Worm (Caenorhabditis elegans) whole organism, L3 larva: ENCODE data around the gene F56F11.4.

Experiments
- R02D3.7 ChIP-seq: fragments of 150-350 bp; optimal IDR thresholded peaks from 2 replicates; lab custom pipeline; 2014; ENCODE audit warnings: missing biosample characterization, missing genetic modification characterization
- ZK546.5 ChIP-seq: sonication (generic microtip); optimal IDR thresholded peaks from 2 replicates; lab custom pipeline; 2017; ENCODE audit warnings: missing biosample characterization, missing genetic modification characterization
- aly-2 ChIP-seq: fragments of 150-350 bp; optimal IDR thresholded peaks from 2 replicates; lab custom pipeline; 2014; ENCODE audit warnings: missing biosample characterization, missing genetic modification characterization
- ama-1 ChIP-seq: fragments of 150-350 bp; optimal IDR thresholded peaks from 2 replicates; lab custom pipeline; 2018
- ceh-16 ChIP-seq: sonication (generic microtip); optimal IDR thresholded peaks from 2 replicates; lab custom pipeline; 2017; ENCODE audit warnings: missing biosample characterization, missing genetic modification characterization
- daf-12 ChIP-seq: fragments of 150-350 bp; optimal IDR thresholded peaks from 2 replicates; lab custom pipeline; 2014; ENCODE audit warnings: missing biosample characterization, missing genetic modification reagents, missing genetic modification characterization
- egl-27 ChIP-seq: sonication (generic microtip); optimal IDR thresholded peaks from 4 replicates; lab custom pipeline; 2017; ENCODE audit warnings: missing biosample characterization, missing genetic modification reagents, missing genetic modification characterization
- egl-5 ChIP-seq: fragments of 150-350 bp; optimal IDR thresholded peaks from 2 replicates; lab custom pipeline; 2017; ENCODE audit warnings: missing biosample characterization, missing genetic modification reagents, missing genetic modification characterization, inconsistent platforms
- elt-1 ChIP-seq: fragments of 150-350 bp; optimal IDR thresholded peaks from 2 replicates; lab custom pipeline; 2014; ENCODE audit warnings: missing biosample characterization, missing genetic modification characterization
- elt-2 ChIP-seq: sonication (generic microtip); optimal IDR thresholded peaks from 2 replicates; lab custom pipeline; 2016; ENCODE audit warnings: missing genetic modification reagents, mild to moderate bottlenecking, missing genetic modification characterization, missing compliant biosample characterization
- fkh-10 ChIP-seq: sonication (generic microtip); optimal IDR thresholded peaks from 2 replicates; lab custom pipeline; 2017; ENCODE audit warnings: missing biosample characterization, missing genetic modification reagents, missing genetic modification characterization
- fkh-2 ChIP-seq: fragments of 150-350 bp; optimal IDR thresholded peaks from 2 replicates; lab custom pipeline; 2014; ENCODE audit warnings: missing biosample characterization, missing genetic modification reagents, missing genetic modification characterization
- fos-1 ChIP-seq: fragments of 150-350 bp; optimal IDR thresholded peaks from 2 replicates; lab custom pipeline; 2014; ENCODE audit warnings: missing biosample characterization, missing genetic modification characterization
- hmg-11 ChIP-seq: sonication (generic microtip); optimal IDR thresholded peaks from 2 replicates; lab custom pipeline; 2016; ENCODE audit warnings: missing genetic modification characterization, missing compliant biosample characterization
- lin-39 ChIP-seq: fragments of 150-350 bp; optimal IDR thresholded peaks from 2 replicates; lab custom pipeline; 2018; ENCODE audit warnings: missing biosample characterization, missing genetic modification reagents, missing genetic modification characterization
- lsy-12 ChIP-seq: sonication (generic microtip); optimal IDR thresholded peaks from 2 replicates; lab custom pipeline; 2016; ENCODE audit warnings: mild to moderate bottlenecking, missing genetic modification characterization, missing compliant biosample characterization
- mdl-1 ChIP-seq: fragments of 150-350 bp; optimal IDR thresholded peaks from 2 replicates; lab custom pipeline; 2014; ENCODE audit warnings: missing biosample characterization, missing genetic modification characterization
- mml-1 ChIP-seq: fragments of 150-350 bp; sonication (generic microtip); optimal IDR thresholded peaks from 3 replicates; lab custom pipeline; 2014; ENCODE audit warnings: missing biosample characterization, missing genetic modification characterization
- nfya-1 ChIP-seq: sonication (generic microtip); optimal IDR thresholded peaks from 2 replicates; lab custom pipeline; 2017; ENCODE audit warnings: missing genetic modification characterization, mild to moderate bottlenecking, missing compliant biosample characterization, antibody characterized with exemption, moderate library complexity; ENCODE audit not compliant: insufficient read depth
- nhr-11 ChIP-seq: fragments of 150-350 bp; optimal IDR thresholded peaks from 2 replicates; lab custom pipeline; 2014; ENCODE audit warnings: missing biosample characterization, missing genetic modification characterization
- nhr-12 ChIP-seq: fragments of 150-350 bp; optimal IDR thresholded peaks from 2 replicates; lab custom pipeline; 2014; ENCODE audit warnings: missing biosample characterization, missing genetic modification characterization
- nhr-23 ChIP-seq: fragments of 150-350 bp; optimal IDR thresholded peaks from 2 replicates; lab custom pipeline; 2014; ENCODE audit warnings: missing biosample characterization, missing genetic modification reagents, missing genetic modification characterization
- nhr-237 ChIP-seq: fragments of 150-350 bp; optimal IDR thresholded peaks from 2 replicates; lab custom pipeline; 2014; ENCODE audit warnings: missing biosample characterization, missing genetic modification characterization
- nhr-25 ChIP-seq: sonication (generic microtip); optimal IDR thresholded peaks from 2 replicates; lab custom pipeline; 2017; ENCODE audit warnings: missing biosample characterization, missing genetic modification characterization
- nhr-28 ChIP-seq: fragments of 150-350 bp; optimal IDR thresholded peaks from 2 replicates; lab custom pipeline; 2014; ENCODE audit warnings: missing biosample characterization, missing genetic modification characterization
- nhr-43 ChIP-seq: sonication (generic microtip); optimal IDR thresholded peaks from 2 replicates; lab custom pipeline; 2016; ENCODE audit warnings: mild to moderate bottlenecking, missing genetic modification characterization, missing compliant biosample characterization; ENCODE audit not compliant: poor library complexity, severe bottlenecking
- nhr-67 ChIP-seq: fragments of 150-350 bp; optimal IDR thresholded peaks from 2 replicates; lab custom pipeline; 2014; ENCODE audit warnings: missing biosample characterization, missing genetic modification characterization
- nhr-76 ChIP-seq: fragments of 150-350 bp; sonication (generic microtip); optimal IDR thresholded peaks from 5 replicates; lab custom pipeline; 2014; ENCODE audit warnings: missing biosample characterization, missing genetic modification characterization
- nhr-77 ChIP-seq: fragments of 150-350 bp; optimal IDR thresholded peaks from 2 replicates; lab custom pipeline; 2014; ENCODE audit warnings: missing biosample characterization, missing genetic modification characterization
- pha-4 ChIP-seq: fragments of 150-350 bp; optimal IDR thresholded peaks from 2 replicates; lab custom pipeline; 2014; ENCODE audit warnings: missing biosample characterization, missing genetic modification reagents, missing genetic modification characterization
- pqm-1 ChIP-seq: fragments of 150-350 bp; optimal IDR thresholded peaks from 2 replicates; lab custom pipeline; 2017; ENCODE audit warnings: missing biosample characterization, missing genetic modification characterization, inconsistent platforms
- sea-2 ChIP-seq: fragments of 150-350 bp; sonication (generic microtip); optimal IDR thresholded peaks from 4 replicates; lab custom pipeline; 2014; ENCODE audit warnings: missing biosample characterization, missing genetic modification reagents, missing genetic modification characterization
- skn-1 ChIP-seq: fragments of 150-350 bp; optimal IDR thresholded peaks from 2 replicates; lab custom pipeline; 2014; ENCODE audit warnings: missing biosample characterization, missing genetic modification characterization
- snpc-4 ChIP-seq: fragments of 150-350 bp; optimal IDR thresholded peaks from 2 replicates; lab custom pipeline; 2014; ENCODE audit warnings: missing biosample characterization, missing genetic modification characterization
- unc-62 ChIP-seq: fragments of 150-350 bp; sonication (generic microtip); optimal IDR thresholded peaks from 4 replicates; lab custom pipeline; 2014; ENCODE audit warnings: missing biosample characterization, missing genetic modification reagents, missing genetic modification characterization
- ztf-11 ChIP-seq: fragments of 150-350 bp; optimal IDR thresholded peaks from 2 replicates; lab custom pipeline; 2014; ENCODE audit warnings: missing biosample characterization, missing genetic modification characterization

F56F11.4 gene

DNA sequence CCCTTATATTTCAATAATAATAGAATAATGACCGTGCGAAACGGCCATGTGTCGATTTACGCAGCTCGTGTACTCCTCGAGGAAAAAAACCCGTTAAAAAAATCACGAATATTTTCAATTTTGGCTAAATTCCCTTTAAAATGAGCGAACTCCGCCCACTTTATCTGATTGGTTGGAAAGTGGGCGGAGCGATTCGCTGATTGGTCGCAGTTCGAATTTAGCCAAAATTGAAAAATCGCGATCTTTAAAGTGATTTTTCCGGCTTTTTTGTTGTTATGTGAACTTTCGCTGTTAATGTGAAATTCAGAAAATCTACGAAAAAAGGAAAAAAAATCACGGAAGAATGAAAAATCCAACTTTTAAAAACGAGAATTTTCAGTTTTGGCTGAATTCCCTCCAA is 38.2 kb upstream of the F56F11.4 start:
- TF ChIP-seq nhr-77 (tag; lab: Kevin White, UChicago) (no peak), fkh-10 (GFP tag; lab: Kevin White, UChicago) (no peak), nhr-25 (tag; lab: Kevin White, UChicago) (no peak), nfya-1 (tag; lab: Kevin White, UChicago) (peak; percentile 77), fos-1 (tag; lab: Kevin White, UChicago) (no peak)

DNA sequence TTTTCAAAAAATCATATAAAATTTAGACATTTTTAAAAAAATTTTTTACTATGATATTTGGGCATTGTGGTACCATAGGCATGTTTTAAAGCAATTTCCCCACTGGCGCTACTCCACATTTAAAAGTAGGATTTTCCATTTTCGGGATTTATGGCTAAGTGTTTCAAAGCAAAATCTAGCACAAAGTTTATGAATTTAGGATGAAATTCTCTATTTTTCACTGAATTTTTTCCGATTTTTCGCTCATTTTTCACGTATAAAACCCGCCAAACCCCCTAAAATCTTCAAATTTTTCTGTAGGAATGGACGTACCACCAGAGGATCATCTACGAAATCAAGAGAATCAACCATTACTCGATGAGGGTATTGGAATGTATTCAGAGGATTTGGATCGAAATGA is 37.0 kb upstream of the F56F11.4 start, which contains the start of gene pipp-4P:
TSS of gene pipp-4P (plus strand) at position 301 of the 400 bp plus-strand sequence.
- TF ChIP-seq nhr-12 (tag; lab: Kevin White, UChicago) (no peak), nhr-67 (tag; lab: Kevin White, UChicago) (no peak), ztf-11 (tag; lab: Kevin White, UChicago) (no peak), nhr-25 (tag; lab: Kevin White, UChicago) (no peak), egl-5 (tag; lab: Kevin White, UChicago) (no peak), ama-1 (lab: Kevin White, UChicago) (no peak), hmg-11 (tag; lab: Kevin White, UChicago) (no peak), mml-1 (tag; lab: Kevin White, UChicago) (no peak), lsy-12 (tag; lab: Kevin White, UChicago) (no peak), nhr-11 (tag; lab: Kevin White, UChicago) (no peak), skn-1 (tag; lab: Kevin White, UChicago) (no peak), pqm-1 (tag; lab: Kevin White, UChicago) (no peak), snpc-4 (tag; lab: Kevin White, UChicago) (no peak), unc-62 (GFP tag; lab: Kevin White, UChicago) (no peak), nhr-237 (tag; lab: Kevin White, UChicago) (no peak), fkh-2 (tag; lab: Kevin White, UChicago) (no peak), pha-4 (tag; lab: Kevin White, UChicago) (no peak), lin-39 (no peak), fkh-10 (GFP tag; lab: Kevin White, UChicago) (no peak), nhr-76 (no peak)

DNA sequence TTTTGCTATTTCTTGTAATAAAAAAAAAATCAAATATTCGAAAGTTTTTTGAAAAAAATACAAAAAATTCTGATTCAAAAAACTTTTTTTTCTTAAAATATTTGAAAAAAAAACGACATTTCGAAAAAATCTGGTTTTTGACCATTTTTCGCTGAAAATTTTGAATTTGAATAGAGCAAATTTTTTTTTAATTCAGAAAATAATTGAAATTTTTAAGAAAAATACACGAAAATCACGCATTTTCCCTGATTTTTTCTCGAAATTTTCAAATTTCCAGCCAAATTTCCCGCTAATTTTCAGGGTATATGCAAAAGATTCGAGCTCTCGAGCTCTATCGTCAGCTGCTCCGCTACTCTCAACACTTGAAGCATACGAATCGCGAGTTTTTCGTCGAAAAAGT is 29.3 kb upstream of the F56F11.4 start, which contains the start of gene Y71H2AM.1:
TSS of gene Y71H2AM.1 (plus strand) at position 301 of the 400 bp plus-strand sequence.
- TF ChIP-seq sea-2 (GFP tag; lab: Kevin White, UChicago), result no peak
- TF ChIP-seq lin-39, result no peak
- TF ChIP-seq elt-2 (tag; lab: Kevin White, UChicago), result no peak
- TF ChIP-seq fos-1 (tag; lab: Kevin White, UChicago), result no peak
- TF ChIP-seq ztf-11 (tag; lab: Kevin White, UChicago), result no peak
- TF ChIP-seq daf-12, result no peak
- TF ChIP-seq nhr-28 (tag; lab: Kevin White, UChicago), result no peak
- no peak for TF ChIP-seq nhr-77 (tag; lab: Kevin White, UChicago)
- no peak for TF ChIP-seq hmg-11 (tag; lab: Kevin White, UChicago)
- no peak for TF ChIP-seq ZK546.5 (tag; lab: Kevin White, UChicago)

DNA sequence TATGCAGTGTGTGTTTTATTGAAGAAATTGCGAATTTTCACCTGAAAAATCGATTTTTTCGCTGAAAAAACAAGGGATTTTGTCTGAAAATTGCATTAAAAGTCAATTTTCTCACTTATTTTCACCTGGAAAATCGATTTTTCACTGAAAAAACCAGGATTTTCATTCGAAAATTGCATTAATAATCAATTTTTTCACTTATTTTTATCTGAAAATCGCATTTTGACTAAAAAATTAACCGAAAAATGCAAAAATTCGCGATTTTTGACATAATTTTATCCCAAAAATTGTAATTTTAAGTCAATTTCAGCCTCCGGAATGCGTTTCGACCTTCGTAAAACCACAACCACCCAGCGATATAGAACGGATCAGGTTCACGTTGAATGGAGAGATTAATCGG is 23.5 kb upstream of the F56F11.4 start, which contains the start of gene Y71H2AM.29:
TSS of gene Y71H2AM.29 (plus strand) at position 301 of the 400 bp plus-strand sequence.
- TF ChIP-seq nhr-76, result no peak
- TF ChIP-seq aly-2 (tag; lab: Kevin White, UChicago), result no peak
- no peak for TF ChIP-seq elt-1 (tag; lab: Kevin White, UChicago)
- no peak for TF ChIP-seq egl-5 (tag; lab: Kevin White, UChicago)
- TF ChIP-seq ceh-16 (tag; lab: Kevin White, UChicago), result no peak
- TF ChIP-seq nhr-43, result no peak
- no peak for TF ChIP-seq nhr-77 (tag; lab: Kevin White, UChicago)
- no peak for TF ChIP-seq egl-27 (tag; lab: Kevin White, UChicago)
- no peak for TF ChIP-seq nhr-23 (tag; lab: Kevin White, UChicago)
- no peak for TF ChIP-seq ztf-11 (tag; lab: Kevin White, UChicago)

DNA sequence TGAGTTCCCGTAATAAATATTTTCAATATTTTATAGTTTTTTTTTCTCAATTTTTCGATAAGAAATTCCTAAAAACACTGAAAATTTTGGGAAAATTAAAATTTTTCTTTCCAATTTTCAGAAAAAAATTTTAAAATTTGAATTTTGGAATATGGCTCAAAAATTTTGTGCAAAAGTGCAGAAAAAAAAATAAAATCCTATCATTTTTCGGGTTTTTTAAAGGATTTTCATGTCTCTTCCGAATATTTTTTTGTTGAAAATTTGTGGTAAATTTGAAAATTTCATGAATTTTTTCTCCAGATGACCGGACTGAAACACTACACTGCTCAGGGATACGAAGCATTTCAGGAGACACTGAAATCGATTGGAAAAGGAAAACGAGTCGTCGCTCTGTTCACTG is 21.7 kb upstream of the F56F11.4 start, which contains the start of gene txdc-17:
TSS of gene txdc-17 (plus strand) at position 301 of the 400 bp plus-strand sequence.
- TF ChIP-seq R02D3.7 (tag; lab: Kevin White, UChicago) (no peak), mdl-1 (no peak), nhr-23 (tag; lab: Kevin White, UChicago) (no peak), nhr-12 (tag; lab: Kevin White, UChicago) (no peak), lin-39 (no peak), skn-1 (tag; lab: Kevin White, UChicago) (no peak)
